Worm (Caenorhabditis elegans): ENCODE measurements around the gene lin-56.

The lin-56 gene

ce11 chrII:10421941-10422340 lies 27.9 kb upstream of the lin-56 start, which contains the start of gene frpr-21:
Gene frpr-21, minus strand, starts transcription at chrII:10422041.
- TF ChIP-seq nhr-90 (tag; optimal IDR thresholded peaks at IDR 0.05): no peak
- no peak for TF ChIP-seq F57C9.4 (tag; optimal IDR thresholded peaks at IDR 0.05)
- no peak for TF ChIP-seq dpl-1 (GFP tag; optimal IDR thresholded peaks at IDR 0.05)
- TF ChIP-seq hrde-1 (tag; optimal IDR thresholded peaks at IDR 0.05; ENCODE audit: borderline replicate concordance): no peak
- no peak for TF ChIP-seq cebp-1 (GFP tag; IDR thresholded peaks at IDR 0.05)
- TF ChIP-seq cebp-1 (tag; optimal IDR thresholded peaks at IDR 0.05): no peak
- no peak for TF ChIP-seq mxl-1 (tag; optimal IDR thresholded peaks at IDR 0.05)
- no peak for TF ChIP-seq ceh-58 (GFP tag; IDR thresholded peaks at IDR 0.05)
- TF ChIP-seq nfyb-1 (GFP tag; IDR thresholded peaks at IDR 0.05): no peak
- TF ChIP-seq lir-1 (GFP tag; conservative IDR thresholded peaks at IDR 0.05): no peak
- TF ChIP-seq ets-4 (GFP tag; optimal IDR thresholded peaks at IDR 0.05): no peak
- no peak for TF ChIP-seq ztf-3 (GFP tag; optimal IDR thresholded peaks at IDR 0.05)
- TF ChIP-seq snpc-1.3 (tag; optimal IDR thresholded peaks at IDR 0.05; ENCODE audit: insufficient read depth): no peak
- TF ChIP-seq tbx-9 (tag; optimal IDR thresholded peaks at IDR 0.05; ENCODE audit: borderline replicate concordance): no peak
- TF ChIP-seq F39B2.1 (GFP tag; IDR thresholded peaks at IDR 0.05): no peak

ce11 chrII:10435836-10436235 lies 14.0 kb upstream of the lin-56 start, which contains the start of gene cut-4:
Gene cut-4, plus strand, starts transcription at chrII:10436136.
- TF ChIP-seq lsl-1 (GFP tag; optimal IDR thresholded peaks at IDR 0.05) (no peak), ZK185.1 (tag; optimal IDR thresholded peaks at IDR 0.05; ENCODE audit: poor library complexity, severe bottlenecking) (no peak), dox-1 (GFP tag; IDR thresholded peaks at IDR 0.05) (no peak), nfyb-1 (GFP tag; IDR thresholded peaks at IDR 0.05) (no peak), repo-1 (tag; optimal IDR thresholded peaks at IDR 0.05) (no peak), nhr-120 (GFP tag; IDR thresholded peaks at IDR 0.05) (no peak), C17E4.6 (GFP tag; IDR thresholded peaks at IDR 0.05) (no peak), F33H1.4 (GFP tag; IDR thresholded peaks at IDR 0.05) (no peak), chd-7 (tag; optimal IDR thresholded peaks at IDR 0.05) (no peak), lin-54 (GFP tag; optimal IDR thresholded peaks at IDR 0.05) (no peak), ceh-40 (GFP tag; IDR thresholded peaks at IDR 0.05) (no peak), ceh-58 (GFP tag; IDR thresholded peaks at IDR 0.05) (no peak), Y79H2A.3 (GFP tag; conservative IDR thresholded peaks at IDR 0.05) (no peak), T07F8.4 (tag; optimal IDR thresholded peaks at IDR 0.05) (no peak), attf-3 (GFP tag; conservative IDR thresholded peaks at IDR 0.05) (no peak), hlh-12 (tag; optimal IDR thresholded peaks at IDR 0.05) (no peak), Y53F4B.3 (GFP tag; IDR thresholded peaks at IDR 0.05) (no peak), F55B11.4 (tag; optimal IDR thresholded peaks at IDR 0.05; ENCODE audit: borderline replicate concordance, insufficient read depth) (no peak), efl-1 (GFP tag; optimal IDR thresholded peaks at IDR 0.05) (no peak)

ce11 chrII:10437840-10438239 lies 12.0 kb upstream of the lin-56 start:
- no peak for TF ChIP-seq somi-1 (GFP tag; optimal IDR thresholded peaks at IDR 0.05)
- TF ChIP-seq sptf-2 (GFP tag; optimal IDR thresholded peaks at IDR 0.05): no peak
- TF ChIP-seq ekl-4 (GFP tag; IDR thresholded peaks at IDR 0.05): no peak
- TF ChIP-seq C17E4.6 (GFP tag; IDR thresholded peaks at IDR 0.05): no peak
- no peak for TF ChIP-seq lin-54 (GFP tag; optimal IDR thresholded peaks at IDR 0.05)
- no peak for TF ChIP-seq F10E7.11 (tag; optimal IDR thresholded peaks at IDR 0.05)
- TF ChIP-seq madf-6 (GFP tag; IDR thresholded peaks at IDR 0.05): no peak
- TF ChIP-seq ceh-100 (GFP tag; IDR thresholded peaks at IDR 0.05): no peak
- no peak for TF ChIP-seq cebp-1 (GFP tag; IDR thresholded peaks at IDR 0.05)
- no peak for TF ChIP-seq cebp-1 (tag; optimal IDR thresholded peaks at IDR 0.05)
- TF ChIP-seq egrh-3 (GFP tag; IDR thresholded peaks at IDR 0.05): no peak
- no peak for TF ChIP-seq let-607 (tag; optimal IDR thresholded peaks at IDR 0.05)
- TF ChIP-seq pha-4 (tag; optimal IDR thresholded peaks at IDR 0.05): no peak
- TF ChIP-seq snpc-4 (GFP tag; optimal IDR thresholded peaks at IDR 0.05): no peak
- TF ChIP-seq snpc-4 (tag; optimal IDR thresholded peaks at IDR 0.05): no peak
- TF ChIP-seq C06A6.2 (GFP tag; conservative IDR thresholded peaks at IDR 0.05): no peak
- TF ChIP-seq him-1 (tag; optimal IDR thresholded peaks at IDR 0.05): no peak
- TF ChIP-seq ceh-40 (GFP tag; IDR thresholded peaks at IDR 0.05): no peak
- no peak for TF ChIP-seq B0019.2 (GFP tag; conservative IDR thresholded peaks at IDR 0.05)
- TF ChIP-seq ceh-58 (GFP tag; IDR thresholded peaks at IDR 0.05): no peak

All from whole organism, young adult.